Fruit fly (Drosophila melanogaster): ENCODE results near the gene CYLD.
A peak's percentile ranks its signal among the peaks of the same experiment; 100 is the strongest.

CYLD gene

dm6 chr2L:10314327-10315210 is 14.9 kb upstream of the CYLD start, which contains the start of the genes Usp14 and CG4972 (continued):
- TF ChIP-seq ara (GFP tag; IDR thresholded peaks at IDR 0.05) (no peak), Sry-δ (GFP tag; optimal IDR thresholded peaks at IDR 0.05) (peak; percentile 79), Elba2 (GFP tag; optimal IDR thresholded peaks at IDR 0.05) (peak; percentile 3), fru (optimal IDR thresholded peaks at IDR 0.05) (no peak), CG17829 (tag; optimal IDR thresholded peaks at IDR 0.05) (peak; percentile 19), Dref (GFP tag; IDR thresholded peaks at IDR 0.05) (peak; percentile 54), org-1 (GFP tag; optimal IDR thresholded peaks at IDR 0.05) (no peak), CG17186 (GFP tag; optimal IDR thresholded peaks at IDR 0.05) (no peak), CG30020 (tag; optimal IDR thresholded peaks at IDR 0.05) (peak; percentile 99), Myb (GFP tag; optimal IDR thresholded peaks at IDR 0.05) (peak; percentile 41), CG13287 (GFP tag; IDR thresholded peaks at IDR 0.05; ENCODE audit: partially characterized antibody) (peak; percentile 23; the same call in 1 of the 2 replicates), CG16779 (GFP tag; IDR thresholded peaks at IDR 0.05) (no peak), Hr3 (GFP tag; optimal IDR thresholded peaks at IDR 0.05) (peak; percentile 0), D19B (GFP tag; optimal IDR thresholded peaks at IDR 0.05) (no peak), NfI (GFP tag; optimal IDR thresholded peaks at IDR 0.05) (no peak), disco-r (GFP tag; optimal IDR thresholded peaks at IDR 0.05) (no peak), Awh (GFP tag; IDR thresholded peaks at IDR 0.05) (no peak), Six4 (GFP tag; optimal IDR thresholded peaks at IDR 0.05) (no peak), Hmx (GFP tag; optimal IDR thresholded peaks at IDR 0.05) (no peak), Scr (GFP tag; IDR thresholded peaks at IDR 0.05; ENCODE audit: partially characterized antibody) (peak; percentile 54; the same call in 1 of the 2 replicates), Ets65A (GFP tag) (peak; percentile 25), zen (tag; optimal IDR thresholded peaks at IDR 0.05) (peak; percentile 8), ewg (GFP tag; optimal IDR thresholded peaks at IDR 0.05) (peak; percentile 13), hth (optimal IDR thresholded peaks at IDR 0.05) (no peak), BEAF-32 (GFP tag; optimal IDR thresholded peaks at IDR 0.05) (peak; percentile 80), prd (optimal IDR thresholded peaks at IDR 0.05) (no peak), prd (GFP tag; IDR thresholded peaks at IDR 0.05) (no peak), CG6813 (GFP tag; optimal IDR thresholded peaks at IDR 0.05) (no peak), CG10267 (tag; optimal IDR thresholded peaks at IDR 0.05) (peak; percentile 16), pfk (GFP tag; optimal IDR thresholded peaks at IDR 0.05) (peak; percentile 92), CG18262 (tag; optimal IDR thresholded peaks at IDR 0.05) (peak; percentile 48), CG8944 (GFP tag; optimal IDR thresholded peaks at IDR 0.05) (no peak), pzg (GFP tag; optimal IDR thresholded peaks at IDR 0.05) (peak; percentile 40), Ptx1 (GFP tag; IDR thresholded peaks at IDR 0.05) (no peak), Lhr (GFP tag; optimal IDR thresholded peaks at IDR 0.05) (peak; percentile 9), CG1024 (GFP tag; IDR thresholded peaks at IDR 0.05) (peak; percentile 79; the same call in 1 of the 2 replicates), CG1602 (GFP tag; optimal IDR thresholded peaks at IDR 0.05) (no peak), bigmax (GFP tag; optimal IDR thresholded peaks at IDR 0.05) (peak; percentile 90), Pdp1 (GFP tag; optimal IDR thresholded peaks at IDR 0.05) (peak in 1 of 2 experiments; percentile 27), dmrt11E (tag; optimal IDR thresholded peaks at IDR 0.05) (peak; percentile 39), ase (GFP tag; IDR thresholded peaks at IDR 0.05) (no peak), esg (GFP tag; conservative IDR thresholded peaks at IDR 0.05) (no peak), Oaz (GFP tag; IDR thresholded peaks at IDR 0.05) (no peak), MBD-R2 (GFP tag; IDR thresholded peaks at IDR 0.05) (peak; percentile 41; the same call in 1 of the 2 replicates), CG10431 (GFP tag; optimal IDR thresholded peaks at IDR 0.05) (no peak), crp (GFP tag; optimal IDR thresholded peaks at IDR 0.05) (peak in 1 of 2 experiments; percentile 78), MTF-1 (GFP tag; optimal IDR thresholded peaks at IDR 0.05; ENCODE audit: borderline replicate concordance) (no peak), CG12659 (GFP tag; optimal IDR thresholded peaks at IDR 0.05) (peak; percentile 41), CG42726 (GFP tag; IDR thresholded peaks at IDR 0.05; ENCODE audit: partially characterized antibody) (0 out of 2 replicates have a peak, but pooled peaks have one; percentile 9)
